Worm (Caenorhabditis elegans) whole organism, young adult: ENCODE measurements around the gene K09D9.3.

Experiments
- hmg-1.2 ChIP-seq: fragments of 200-800 bp; sonication (Bioruptor generic); IDR thresholded peaks from 2 replicates; pipeline ENCODE4 v1.3.6; 2022; ENCODE audit warnings: missing genetic modification reagents, missing genetic modification characterization, missing compliant biosample characterization
- mcd-1 ChIP-seq: fragments of 200-800 bp; sonication (Bioruptor generic); IDR thresholded peaks from 2 replicates; pipeline ENCODE4 v1.3.6; 2022; ENCODE audit warnings: missing genetic modification reagents, missing genetic modification characterization, missing compliant biosample characterization

K09D9.3 gene

DNA sequence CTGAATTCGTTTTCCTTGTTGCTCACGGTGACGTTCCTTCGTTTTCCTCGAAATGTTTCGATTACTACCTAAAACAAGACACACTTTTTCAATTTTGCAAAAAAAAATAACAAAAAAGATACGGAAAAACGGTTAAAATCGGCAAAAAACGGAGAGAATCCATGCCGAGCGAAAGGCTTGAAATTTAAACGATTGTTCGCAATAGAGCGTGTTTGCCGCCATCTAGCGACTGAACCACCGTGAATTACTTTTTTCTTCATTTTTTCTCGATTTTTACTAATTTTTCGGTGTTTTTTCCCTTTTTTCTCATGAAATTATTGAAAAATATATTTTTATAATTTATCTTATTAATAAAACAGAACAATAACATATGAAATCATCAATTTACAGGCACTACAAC is 46.9 kb downstream of the K09D9.3 start:
- TF ChIP-seq hmg-1.2 (GFP tag; lab: Robert Waterston, UW) (peak; percentile 36; the same call in 1 of the 2 replicates), mcd-1 (GFP tag; lab: Robert Waterston, UW) (peak; percentile 59)

DNA sequence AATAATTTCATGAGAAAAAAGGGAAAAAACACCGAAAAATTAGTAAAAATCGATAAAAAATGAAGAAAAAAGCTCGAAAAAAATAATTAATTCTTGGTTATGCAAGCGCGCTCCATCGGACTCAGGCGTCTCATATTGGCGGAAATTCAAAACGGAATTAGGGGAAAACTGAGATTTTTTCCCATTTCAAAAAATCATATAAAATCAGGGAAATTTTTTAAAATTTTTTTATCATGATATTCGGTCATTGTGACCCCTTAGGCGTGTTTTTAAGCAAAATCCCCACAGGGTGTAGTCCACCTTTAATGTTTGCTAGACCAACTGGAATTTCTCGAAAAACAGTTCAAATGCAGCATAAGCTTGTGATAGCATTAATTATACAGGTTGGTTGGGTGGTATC is 48.6 kb downstream of the K09D9.3 start:
- TF ChIP-seq mcd-1 (GFP tag; lab: Robert Waterston, UW), result peak; percentile 82
